Worm (Caenorhabditis elegans): ENCODE data around the gene Y54G2A.15.
A peak's percentile ranks its signal among the peaks of the same experiment; 100 is the strongest.

Y54G2A.15 gene

ce11 chrIV:2850586-2850985, 6.8 kb upstream of the Y54G2A.15 start, which contains the start of gene clec-85:
clec-85 (plus strand) TSS chrIV:2850886.
- TF ChIP-seq Y116A8C.19 (tag; optimal IDR thresholded peaks at IDR 0.05; ENCODE audit: borderline replicate concordance), result no peak
- TF ChIP-seq nhr-47 (tag; optimal IDR thresholded peaks at IDR 0.05), result no peak
- TF ChIP-seq C04F5.9 (tag; optimal IDR thresholded peaks at IDR 0.05), result no peak
- TF ChIP-seq zip-4 (GFP tag; optimal IDR thresholded peaks at IDR 0.05), result no peak
- TF ChIP-seq nhr-12 (tag; optimal IDR thresholded peaks at IDR 0.05), result no peak
- no peak for TF ChIP-seq unc-98 (GFP tag; IDR thresholded peaks at IDR 0.05)
- no peak for TF ChIP-seq nhr-20 (tag; optimal IDR thresholded peaks at IDR 0.05)
- TF ChIP-seq nhr-76 (tag; optimal IDR thresholded peaks at IDR 0.05), result no peak
- TF ChIP-seq C34B4.2 (tag; optimal IDR thresholded peaks at IDR 0.05), result no peak
- no peak for TF ChIP-seq egl-27 (tag; optimal IDR thresholded peaks at IDR 0.05)
- TF ChIP-seq lir-3 (tag; optimal IDR thresholded peaks at IDR 0.05; ENCODE audit: poor library complexity), result no peak
- TF ChIP-seq hpl-2 (GFP tag; optimal IDR thresholded peaks at IDR 0.05), result no peak
- TF ChIP-seq nhr-28 (tag; optimal IDR thresholded peaks at IDR 0.05), result no peak
- no peak for TF ChIP-seq mep-1 (tag; optimal IDR thresholded peaks at IDR 0.05)
- no peak for TF ChIP-seq lin-14 (GFP tag; optimal IDR thresholded peaks at IDR 0.05)
- no peak for TF ChIP-seq tlp-1 (tag; optimal IDR thresholded peaks at IDR 0.05)
- TF ChIP-seq pag-3 (tag; optimal IDR thresholded peaks at IDR 0.05; ENCODE audit: borderline replicate concordance, insufficient read depth), result no peak
- no peak for TF ChIP-seq mdl-1 (tag; optimal IDR thresholded peaks at IDR 0.05)

- TF ChIP-seq nhr-20 (tag; optimal IDR thresholded peaks at IDR 0.05) (no peak), ztf-4 (tag; optimal IDR thresholded peaks at IDR 0.05) (no peak), zag-1 (tag; optimal IDR thresholded peaks at IDR 0.05) (no peak), efl-3 (GFP tag; optimal IDR thresholded peaks at IDR 0.05) (no peak), fos-1 (tag; optimal IDR thresholded peaks at IDR 0.05) (no peak), tbx-2 (tag; optimal IDR thresholded peaks at IDR 0.05) (no peak), nhr-47 (tag; optimal IDR thresholded peaks at IDR 0.05) (no peak), pqm-1 (tag; optimal IDR thresholded peaks at IDR 0.05) (no peak), hlh-17 (GFP tag; optimal IDR thresholded peaks at IDR 0.05; ENCODE audit: borderline replicate concordance) (no peak), dpl-1 (GFP tag; optimal IDR thresholded peaks at IDR 0.05) (no peak), alr-1 (tag; optimal IDR thresholded peaks at IDR 0.05; ENCODE audit: borderline replicate concordance) (no peak), nhr-19 (GFP tag; conservative IDR thresholded peaks at IDR 0.05) (no peak), mdl-1 (tag; optimal IDR thresholded peaks at IDR 0.05) (no peak), ceh-90 (tag; optimal IDR thresholded peaks at IDR 0.05) (no peak), sox-4 (tag; optimal IDR thresholded peaks at IDR 0.05) (no peak), xbp-1 (tag; optimal IDR thresholded peaks at IDR 0.05) (no peak), ets-5 (GFP tag; IDR thresholded peaks at IDR 0.05) (no peak), nhr-237 (tag; optimal IDR thresholded peaks at IDR 0.05) (no peak), ceh-63 (GFP tag; optimal IDR thresholded peaks at IDR 0.05) (no peak), lsy-2 (tag; optimal IDR thresholded peaks at IDR 0.05) (no peak)
These were observed 5.5 kb upstream of the Y54G2A.15 start for ce11 chrIV:2849269-2849668.

ce11 chrIV:2846264-2846663, 2.5 kb upstream of the Y54G2A.15 start, which contains the start of gene Y54G2A.40:
Y54G2A.40 (plus strand) TSS chrIV:2846476.
- TF ChIP-seq C04F5.9 (tag; optimal IDR thresholded peaks at IDR 0.05), result no peak
- peak; percentile 58 to 68 for TF ChIP-seq efl-1 (optimal IDR thresholded peaks at IDR 0.05)
- TF ChIP-seq efl-1 (GFP tag; optimal IDR thresholded peaks at IDR 0.05 in 1 of 2), result peak; percentile 31 to 56
- TF ChIP-seq dpl-1 (GFP tag; optimal IDR thresholded peaks at IDR 0.05), result peak; percentile 3 to 70 (median 38)
- no peak for TF ChIP-seq skn-1 (tag; optimal IDR thresholded peaks at IDR 0.05)
- peak; percentile 77 for TF ChIP-seq F16B12.6 (tag; optimal IDR thresholded peaks at IDR 0.05)
- peak; percentile 29 to 56 for TF ChIP-seq lin-35 (GFP tag; optimal IDR thresholded peaks at IDR 0.05)
- peak; percentile 8 for TF ChIP-seq mep-1 (tag; optimal IDR thresholded peaks at IDR 0.05)
- peak; percentile 32 to 64 for TF ChIP-seq lsy-2 (tag; optimal IDR thresholded peaks at IDR 0.05)
- no peak for TF ChIP-seq unc-30 (tag; optimal IDR thresholded peaks at IDR 0.05)
